Fruit fly (Drosophila melanogaster) whole organism, embryonic: ENCODE results near the gene CG15891.

Experiments
- Atf3 ChIP-seq: fragments of 200-800 bp; sonication (Bioruptor generic); optimal IDR thresholded peaks from 3 replicates; lab custom pipeline; 2016; ENCODE audit warnings: missing biosample characterization, missing genetic modification characterization
- CG11093 ChIP-seq: fragments of 200-800 bp; sonication (Bioruptor generic); IDR thresholded peaks from 3 replicates; pipeline ENCODE4 v1.3.6; 2022; ENCODE audit warnings: missing biosample characterization, missing genetic modification characterization
- CG12942 ChIP-seq: fragments of 200-800 bp; sonication (Bioruptor generic); optimal IDR thresholded peaks from 3 replicates; lab custom pipeline; 2016; ENCODE audit warnings: missing biosample characterization, missing genetic modification characterization
- CG13424 ChIP-seq: fragments of 200-800 bp; sonication (Bioruptor generic); optimal IDR thresholded peaks from 2 replicates; lab custom pipeline; 2019; ENCODE audit warnings: missing biosample characterization, mild to moderate bottlenecking, missing genetic modification characterization, moderate library complexity
- CG15479 ChIP-seq: fragments of 200-800 bp; sonication (Bioruptor generic); optimal IDR thresholded peaks from 3 replicates; lab custom pipeline; 2019; ENCODE audit warnings: missing biosample characterization, mild to moderate bottlenecking, missing genetic modification characterization, moderate library complexity
- CG16779 ChIP-seq: fragments of 200-800 bp; sonication (Bioruptor generic); IDR thresholded peaks from 2 replicates; pipeline ENCODE4 v1.3.6; 2022; ENCODE audit warnings: missing biosample characterization, missing genetic modification characterization
- CG16813 ChIP-seq: fragments of 200-800 bp; sonication (Bioruptor generic); IDR thresholded peaks from 3 replicates; pipeline ENCODE4 v1.3.6; 2022; ENCODE audit warnings: missing biosample characterization, missing genetic modification characterization; ENCODE audit not compliant: partially characterized antibody
- CG17328 ChIP-seq: fragments of 200-800 bp; sonication (Bioruptor generic); IDR thresholded peaks from 2 replicates; pipeline ENCODE4 v1.3.6; 2022; ENCODE audit warnings: missing biosample characterization, missing genetic modification characterization
- CG17385 ChIP-seq: fragments of 200-800 bp; sonication (Bioruptor generic); optimal IDR thresholded peaks from 3 replicates; lab custom pipeline; 2018; ENCODE audit warnings: missing biosample characterization, mild to moderate bottlenecking, missing genetic modification characterization
- CG2129 ChIP-seq: fragments of 200-800 bp; sonication (Bioruptor generic); IDR thresholded peaks from 2 replicates; pipeline ENCODE4 v1.3.6; 2022; ENCODE audit warnings: missing biosample characterization, missing genetic modification characterization; ENCODE audit not compliant: partially characterized antibody
- CG32767 ChIP-seq: fragments of 200-800 bp; sonication (Bioruptor generic); IDR thresholded peaks from 2 replicates; pipeline ENCODE4 v1.3.6; 2022; ENCODE audit warnings: missing biosample characterization, missing genetic modification characterization
- CG4282 ChIP-seq: fragments of 200-800 bp; sonication (Bioruptor generic); optimal IDR thresholded peaks from 2 replicates; lab custom pipeline; 2016; ENCODE audit warnings: missing biosample characterization, missing genetic modification characterization
- CG5180 ChIP-seq: fragments of 200-800 bp; sonication (Bioruptor generic); optimal IDR thresholded peaks from 3 replicates; lab custom pipeline; 2017; ENCODE audit warnings: missing biosample characterization, missing genetic modification characterization, mild to moderate bottlenecking, moderate library complexity, missing genetic modification reagents
- CG6854 ChIP-seq: fragments of 200-800 bp; sonication (Bioruptor generic); optimal IDR thresholded peaks from 3 replicates; lab custom pipeline; 2017; ENCODE audit warnings: missing biosample characterization, mild to moderate bottlenecking, missing genetic modification characterization
- CG7745 ChIP-seq: fragments of 200-800 bp; sonication (Bioruptor generic); optimal IDR thresholded peaks from 2 replicates; lab custom pipeline; 2018; ENCODE audit warnings: missing biosample characterization, mild to moderate bottlenecking, missing genetic modification characterization, moderate library complexity
- CHES-1-like ChIP-seq: fragments of 200-800 bp; sonication (Bioruptor generic); optimal IDR thresholded peaks from 2 replicates; lab custom pipeline; 2016; ENCODE audit warnings: missing biosample characterization, missing genetic modification characterization
- Chrac-16 ChIP-seq: fragments of 200-800 bp; sonication (Bioruptor generic); optimal IDR thresholded peaks from 3 replicates; lab custom pipeline; 2016; ENCODE audit warnings: missing biosample characterization, missing genetic modification characterization
- D19A ChIP-seq: fragments of 200-800 bp; optimal IDR thresholded peaks from 3 replicates; lab custom pipeline; 2019; ENCODE audit warnings: missing biosample characterization, mild to moderate bottlenecking, missing genetic modification characterization, moderate library complexity
- Dad ChIP-seq: fragments of 200-800 bp; sonication (Bioruptor generic); optimal IDR thresholded peaks from 3 replicates; lab custom pipeline; 2016; ENCODE audit warnings: missing biosample characterization, missing genetic modification characterization
- ERR ChIP-seq: fragments of 200-800 bp; sonication (Bioruptor generic); optimal IDR thresholded peaks from 2 replicates; lab custom pipeline; 2016; ENCODE audit warnings: missing biosample characterization, missing genetic modification characterization
- H15 ChIP-seq: fragments of 200-800 bp; sonication (Bioruptor generic); IDR thresholded peaks from 3 replicates; pipeline ENCODE4 v1.3.6; 2022; ENCODE audit warnings: missing biosample characterization, missing genetic modification characterization
- Hand ChIP-seq: fragments of 200-800 bp; sonication (Bioruptor generic); optimal IDR thresholded peaks from 2 replicates; lab custom pipeline; 2017; ENCODE audit warnings: mild to moderate bottlenecking, missing biosample characterization, missing genetic modification reagents, missing genetic modification characterization
- Hr51 ChIP-seq, 2 experiments: fragments of 200-800 bp; sonication (Bioruptor generic); optimal IDR thresholded peaks; 2 replicates in 1 of 2; 3 replicates in 1 of 2; lab custom pipeline; 2016 to 2018; ENCODE audit warnings: missing biosample characterization in 2 of 2, missing genetic modification characterization in 2 of 2, mild to moderate bottlenecking in 1 of 2, moderate library complexity in 1 of 2
- Jarid2 ChIP-seq: fragments of 200-800 bp; sonication (Bioruptor generic); optimal IDR thresholded peaks from 3 replicates; lab custom pipeline; 2017; ENCODE audit warnings: mild to moderate bottlenecking, missing biosample characterization, missing genetic modification reagents, missing genetic modification characterization
- Mes4 ChIP-seq: fragments of 200-800 bp; sonication (Bioruptor generic); optimal IDR thresholded peaks from 2 replicates; lab custom pipeline; 2016; ENCODE audit warnings: missing biosample characterization, missing genetic modification characterization
- NC2α ChIP-seq: fragments of 200-800 bp; sonication (Bioruptor generic); optimal IDR thresholded peaks from 2 replicates; lab custom pipeline; 2016; ENCODE audit warnings: missing biosample characterization, missing genetic modification characterization
- NK7.1 ChIP-seq: fragments of 200-800 bp; sonication (Bioruptor generic); optimal IDR thresholded peaks from 3 replicates; lab custom pipeline; 2016; ENCODE audit warnings: missing biosample characterization, missing genetic modification characterization
- Oli ChIP-seq: fragments of 200-800 bp; sonication (Bioruptor generic); optimal IDR thresholded peaks from 2 replicates; lab custom pipeline; 2018; ENCODE audit warnings: missing biosample characterization, mild to moderate bottlenecking, missing genetic modification characterization, moderate library complexity
- TFAM ChIP-seq: fragments of 200-800 bp; sonication (Bioruptor generic); optimal IDR thresholded peaks from 2 replicates; lab custom pipeline; 2017; ENCODE audit warnings: missing biosample characterization, missing genetic modification characterization, inconsistent platforms
- Trl ChIP-seq, 3 experiments: fragments of >200 bp in 2 of 3; fragments of 200-800 bp in 1 of 3; sonication (Bioruptor generic) in 1 of 3; optimal IDR thresholded peaks; 2 replicates in 1 of 3; 3 replicates in 2 of 3; lab custom pipeline; 2016 to 2017; ENCODE audit warnings: missing biosample characterization in 1 of 3, missing genetic modification characterization in 1 of 3
- al ChIP-seq: fragments of 200-800 bp; sonication (Bioruptor generic); IDR thresholded peaks from 2 replicates; pipeline ENCODE4 v1.3.6; 2022; ENCODE audit warnings: missing biosample characterization, missing genetic modification characterization
- ase ChIP-seq: fragments of 200-800 bp; sonication (Bioruptor generic); IDR thresholded peaks from 3 replicates; pipeline ENCODE4 v1.3.6; 2022; ENCODE audit warnings: missing biosample characterization, missing genetic modification characterization
- bbx ChIP-seq: fragments of 200-800 bp; sonication (Bioruptor generic); IDR thresholded peaks from 2 replicates; pipeline ENCODE4 v1.3.6; 2022; ENCODE audit warnings: missing biosample characterization, missing genetic modification characterization; ENCODE audit not compliant: partially characterized antibody
- bcd ChIP-seq: fragments of 200-800 bp; sonication (Bioruptor generic); optimal IDR thresholded peaks from 2 replicates; lab custom pipeline; 2017; ENCODE audit warnings: missing biosample characterization, mild to moderate bottlenecking, missing genetic modification characterization
- btn ChIP-seq: fragments of 200-800 bp; sonication (Bioruptor generic); optimal IDR thresholded peaks from 2 replicates; lab custom pipeline; 2016; ENCODE audit warnings: missing biosample characterization, missing genetic modification characterization
- chn ChIP-seq: fragments of 200-800 bp; sonication (Bioruptor generic); optimal IDR thresholded peaks from 2 replicates; lab custom pipeline; 2016; ENCODE audit warnings: missing biosample characterization, missing genetic modification characterization
- dan ChIP-seq: fragments of 200-800 bp; sonication (Bioruptor generic); IDR thresholded peaks from 2 replicates; pipeline ENCODE4 v1.3.6; 2022; ENCODE audit warnings: missing biosample characterization, missing genetic modification characterization
- danr ChIP-seq: fragments of 200-800 bp; sonication (Bioruptor generic); IDR thresholded peaks from 2 replicates; pipeline ENCODE4 v1.3.6; 2022; ENCODE audit warnings: missing biosample characterization, missing genetic modification characterization
- dm ChIP-seq: fragments of 200-800 bp; sonication (Bioruptor generic); optimal IDR thresholded peaks from 3 replicates; lab custom pipeline; 2016; ENCODE audit warnings: missing biosample characterization, missing genetic modification characterization
- eve ChIP-seq, 2 experiments: fragments of >200 bp; optimal IDR thresholded peaks; 2 replicates each; lab custom pipeline; 2017; ENCODE audit warnings: missing biosample characterization in 2 of 2, missing genetic modification characterization in 2 of 2
- ewg ChIP-seq: fragments of 200-800 bp; sonication (Bioruptor generic); optimal IDR thresholded peaks from 3 replicates; lab custom pipeline; 2017; ENCODE audit warnings: mild to moderate bottlenecking, missing biosample characterization, missing genetic modification reagents, missing genetic modification characterization
- ftz-f1 ChIP-seq: fragments of 200-800 bp; sonication (Bioruptor generic); optimal IDR thresholded peaks from 2 replicates; lab custom pipeline; 2016; ENCODE audit warnings: missing biosample characterization, missing genetic modification characterization
- gro ChIP-seq: fragments of 200-800 bp; sonication (Bioruptor generic); optimal IDR thresholded peaks from 2 replicates; lab custom pipeline; 2016; ENCODE audit warnings: missing biosample characterization, missing genetic modification characterization
- hkb ChIP-seq, 2 experiments: fragments of 200-800 bp in 1 of 2; fragments of >200 bp in 1 of 2; sonication (Bioruptor generic) in 1 of 2; IDR thresholded peaks in 1 of 2; optimal IDR thresholded peaks in 1 of 2; 2 replicates each; pipeline versions ENCODE4 v1.3.6 to Lab custom; 2017 to 2022; ENCODE audit warnings: missing biosample characterization in 1 of 2, missing genetic modification characterization in 1 of 2
- ind ChIP-seq: fragments of 200-800 bp; sonication (Bioruptor generic); optimal IDR thresholded peaks from 3 replicates; lab custom pipeline; 2016; ENCODE audit warnings: missing biosample characterization, missing genetic modification characterization
- kah ChIP-seq: fragments of 200-800 bp; sonication (Bioruptor generic); optimal IDR thresholded peaks from 2 replicates; lab custom pipeline; 2018; ENCODE audit warnings: missing biosample characterization, mild to moderate bottlenecking, missing genetic modification characterization
- peb ChIP-seq: fragments of 200-800 bp; sonication (Bioruptor generic); IDR thresholded peaks from 2 replicates; pipeline ENCODE4 v1.3.6; 2022; ENCODE audit warnings: missing biosample characterization, missing genetic modification characterization
- run ChIP-seq: fragments of 200-800 bp; sonication (Bioruptor generic); optimal IDR thresholded peaks from 3 replicates; lab custom pipeline; 2018; ENCODE audit warnings: missing biosample characterization, mild to moderate bottlenecking, missing genetic modification characterization
- seq ChIP-seq: fragments of 200-800 bp; sonication (Bioruptor generic); IDR thresholded peaks from 2 replicates; pipeline ENCODE4 v1.3.6; 2022; ENCODE audit warnings: missing biosample characterization, missing genetic modification characterization
- tup ChIP-seq: fragments of 200-800 bp; sonication (Bioruptor generic); optimal IDR thresholded peaks from 2 replicates; lab custom pipeline; 2016; ENCODE audit warnings: missing biosample characterization, mild to moderate bottlenecking, missing genetic modification characterization, moderate library complexity

Gene CG15891

dm6 chrX:6295129-6295539 is at the start of gene CG15891, which contains the start of gene CG3815 (continued):
- TF ChIP-seq tup (GFP tag; lab: Kevin White, UChicago) (no peak), CG11093 (GFP tag; lab: Robert Waterston, UW) (0 out of 3 replicates have a peak, but pooled peaks have one; percentile 39), CG15479 (GFP tag; lab: Kevin White, UChicago) (no peak), seq (no peak), TFAM (GFP tag; lab: Kevin White, UChicago) (no peak), CG17328 (GFP tag; lab: Robert Waterston, UW) (no peak), peb (GFP tag; lab: Robert Waterston, UW) (no peak), CG16813 (peak; percentile 46; the same call in 2 of the 3 replicates), gro (peak; percentile 18), kah (GFP tag; lab: Kevin White, UChicago) (peak; percentile 40), Atf3 (GFP tag; lab: Kevin White, UChicago) (peak; percentile 53), Chrac-16 (peak; percentile 31), dm (GFP tag; lab: Kevin White, UChicago) (peak; percentile 43), al (peak; percentile 50; the same call in 1 of the 2 replicates), run (tag; lab: Kevin White, UChicago) (no peak), ase (GFP tag; lab: Robert Waterston, UW) (no peak), Trl (optimal IDR thresholded peaks at IDR 0.05; lab: Kevin White, UChicago) (no peak), Trl (GFP tag; optimal IDR thresholded peaks at IDR 0.05; lab: Kevin White, UChicago) (peak; percentile 49), CG6854 (GFP tag; lab: Kevin White, UChicago) (no peak), CHES-1-like (GFP tag; lab: Kevin White, UChicago) (peak; percentile 51), Hand (GFP tag; lab: Kevin White, UChicago) (no peak), NC2α (no peak), Oli (peak; percentile 39), D19A (tag; lab: Kevin White, UChicago) (no peak), ind (GFP tag; lab: Kevin White, UChicago) (peak; percentile 57), Mes4 (GFP tag; lab: Kevin White, UChicago) (no peak), dan (no peak), danr (no peak), hkb (optimal IDR thresholded peaks at IDR 0.05; lab: Kevin White, UChicago) (no peak), hkb (GFP tag; IDR thresholded peaks at IDR 0.05; lab: Robert Waterston, UW) (0 out of 2 replicates have a peak, but pooled peaks have one; percentile 21), btn (GFP tag; lab: Kevin White, UChicago) (no peak), eve (GFP tag; optimal IDR thresholded peaks at IDR 0.05; lab: Kevin White, UChicago) (no peak), bbx (GFP tag; lab: Robert Waterston, UW) (no peak), chn (GFP tag; lab: Kevin White, UChicago) (peak; percentile 12), NK7.1 (GFP tag; lab: Kevin White, UChicago) (peak; percentile 23), CG32767 (GFP tag; lab: Robert Waterston, UW) (0 out of 2 replicates have a peak, but pooled peaks have one; percentile 28), ftz-f1 (GFP tag; lab: Kevin White, UChicago) (no peak), Hr51 (GFP tag; optimal IDR thresholded peaks at IDR 0.05; lab: Kevin White, UChicago) (no peak), CG4282 (no peak), CG7745 (tag; lab: Kevin White, UChicago) (no peak), CG17385 (GFP tag; lab: Kevin White, UChicago) (no peak), CG13424 (tag; lab: Kevin White, UChicago) (peak; percentile 70), H15 (GFP tag; lab: Robert Waterston, UW) (no peak), ERR (GFP tag; lab: Kevin White, UChicago) (no peak), CG16779 (no peak), CG5180 (GFP tag; lab: Kevin White, UChicago) (no peak), CG2129 (GFP tag; lab: Robert Waterston, UW) (no peak), ewg (GFP tag; lab: Kevin White, UChicago) (peak; percentile 93), Dad (GFP tag; lab: Kevin White, UChicago) (peak; percentile 30), CG12942 (GFP tag; lab: Kevin White, UChicago) (no peak), Jarid2 (no peak), bcd (GFP tag; lab: Kevin White, UChicago) (peak; percentile 61)
